Worm (Caenorhabditis elegans): ENCODE measurements around the gene pak-2.

Gene pak-2

ce11 chrV:11063115-11063514 is 23.9 kb upstream of the pak-2 start, which contains the start of gene T04C12.9:
TSS of gene T04C12.9 (minus strand) at chrV:11063215.
- TF ChIP-seq blmp-1 (tag; optimal IDR thresholded peaks at IDR 0.05), result no peak
- TF ChIP-seq M03D4.4 (tag; optimal IDR thresholded peaks at IDR 0.05), result no peak
- no peak for TF ChIP-seq mep-1 (tag; optimal IDR thresholded peaks at IDR 0.05)
- TF ChIP-seq elt-3 (tag; optimal IDR thresholded peaks at IDR 0.05), result no peak
- no peak for TF ChIP-seq nhr-237 (tag; optimal IDR thresholded peaks at IDR 0.05)
- TF ChIP-seq zip-8 (tag; optimal IDR thresholded peaks at IDR 0.05), result no peak

ce11 chrV:11061887-11062286 is 22.7 kb upstream of the pak-2 start:
- TF ChIP-seq flh-1 (GFP tag; optimal IDR thresholded peaks at IDR 0.05) (no peak), ces-1 (GFP tag; optimal IDR thresholded peaks at IDR 0.05) (no peak), mab-5 (tag; optimal IDR thresholded peaks at IDR 0.05) (no peak), nhr-28 (tag; optimal IDR thresholded peaks at IDR 0.05) (no peak), mls-2 (tag; optimal IDR thresholded peaks at IDR 0.05) (no peak)

DNA sequence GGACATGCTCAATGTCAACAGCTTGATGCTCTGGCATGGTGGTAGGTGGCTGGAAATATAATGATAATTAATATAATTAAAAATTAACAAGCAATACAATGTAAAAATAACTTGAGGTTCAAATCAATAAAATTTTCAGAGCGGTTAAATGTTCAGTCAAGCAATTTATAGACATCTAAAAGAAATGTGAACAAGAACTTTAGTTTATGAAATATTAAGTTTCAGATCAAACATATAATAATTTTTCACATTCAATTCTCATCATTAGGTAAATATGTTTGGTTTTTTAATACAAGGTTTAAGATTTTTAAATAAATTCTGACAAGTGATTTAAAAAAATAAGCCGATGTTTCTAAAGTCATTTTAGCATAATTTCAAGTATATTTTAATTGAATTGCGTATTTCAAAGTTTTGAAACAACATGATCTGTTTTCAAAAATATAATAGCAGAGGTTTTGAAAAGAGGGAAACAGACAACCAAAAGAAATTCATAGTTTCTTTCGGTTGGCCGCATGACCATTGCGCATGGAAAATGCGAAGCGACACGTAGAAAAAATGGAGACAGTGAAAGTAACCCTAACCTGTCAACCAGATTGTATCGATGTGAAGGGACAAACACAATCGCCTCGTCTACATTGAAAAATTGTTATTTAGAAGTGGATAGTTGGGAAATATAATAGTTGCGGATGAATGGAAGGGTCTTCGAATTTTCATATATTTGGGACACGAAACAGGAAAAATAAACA is 21.2 kb upstream of the pak-2 start, which contains the start of gene T04C12.11:
T04C12.11 (minus strand) TSS at position 51 of the 746 bp plus-strand sequence.
- TF ChIP-seq mls-2 (tag; optimal IDR thresholded peaks at IDR 0.05) (no peak), lin-13 (tag; optimal IDR thresholded peaks at IDR 0.05) (no peak), cnd-1 (tag; optimal IDR thresholded peaks at IDR 0.05) (no peak), mep-1 (tag; optimal IDR thresholded peaks at IDR 0.05) (no peak), mab-5 (tag; optimal IDR thresholded peaks at IDR 0.05) (no peak), ham-2 (GFP tag; optimal IDR thresholded peaks at IDR 0.05) (no peak), zip-8 (tag; optimal IDR thresholded peaks at IDR 0.05) (no peak), nhr-12 (tag; optimal IDR thresholded peaks at IDR 0.05) (no peak), snpc-4 (tag; optimal IDR thresholded peaks at IDR 0.05) (no peak), nhr-28 (tag; optimal IDR thresholded peaks at IDR 0.05) (no peak), unc-120 (tag; optimal IDR thresholded peaks at IDR 0.05; ENCODE audit: poor library complexity, severe bottlenecking) (no peak), ceh-83 (GFP tag; optimal IDR thresholded peaks at IDR 0.05) (no peak), ceh-43 (GFP tag; optimal IDR thresholded peaks at IDR 0.05) (no peak)

DNA sequence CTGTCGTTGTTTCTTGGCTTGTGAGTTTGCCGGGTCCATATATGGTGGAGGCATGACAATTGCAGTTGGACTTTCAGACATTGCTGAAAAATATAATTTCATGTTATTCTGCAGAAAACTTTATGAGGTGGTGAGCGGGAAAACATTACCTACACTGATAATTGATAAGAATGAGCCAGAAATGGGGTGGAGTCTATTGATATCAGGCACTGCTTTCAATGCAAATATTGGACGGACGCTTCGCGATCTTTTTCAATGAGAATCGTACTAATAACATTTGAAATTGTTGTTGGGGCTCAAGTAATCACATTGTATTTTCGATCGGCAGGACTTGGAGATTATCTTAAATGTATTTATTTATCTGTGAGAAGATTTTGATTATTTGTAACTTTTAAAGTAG is 20.0 kb upstream of the pak-2 start, which contains the start of gene T04C12.1:
T04C12.1 (minus strand) TSS at position 90 of the 400 bp plus-strand sequence.
- TF ChIP-seq ceh-83 (GFP tag; optimal IDR thresholded peaks at IDR 0.05) (no peak), sptf-1 (tag; optimal IDR thresholded peaks at IDR 0.05) (no peak), drap-1 (GFP tag; optimal IDR thresholded peaks at IDR 0.05) (no peak), pha-4 (tag; optimal IDR thresholded peaks at IDR 0.05) (no peak), lin-32 (GFP tag; optimal IDR thresholded peaks at IDR 0.05) (no peak), mab-5 (tag; optimal IDR thresholded peaks at IDR 0.05) (no peak), bed-3 (GFP tag; optimal IDR thresholded peaks at IDR 0.05) (no peak), ceh-39 (tag; optimal IDR thresholded peaks at IDR 0.05) (no peak), cnd-1 (tag; optimal IDR thresholded peaks at IDR 0.05) (no peak), flh-1 (GFP tag; optimal IDR thresholded peaks at IDR 0.05) (no peak), ztf-11 (tag; optimal IDR thresholded peaks at IDR 0.05) (no peak), snpc-4 (tag; optimal IDR thresholded peaks at IDR 0.05) (no peak), elt-3 (tag; optimal IDR thresholded peaks at IDR 0.05) (no peak), unc-62 (GFP tag; optimal IDR thresholded peaks at IDR 0.05) (no peak), nhr-28 (tag; optimal IDR thresholded peaks at IDR 0.05) (no peak), lsy-2 (tag; optimal IDR thresholded peaks at IDR 0.05) (no peak), nhr-76 (tag; optimal IDR thresholded peaks at IDR 0.05) (no peak), mep-1 (tag; optimal IDR thresholded peaks at IDR 0.05) (no peak), unc-120 (tag; optimal IDR thresholded peaks at IDR 0.05; ENCODE audit: poor library complexity, severe bottlenecking) (no peak)

DNA sequence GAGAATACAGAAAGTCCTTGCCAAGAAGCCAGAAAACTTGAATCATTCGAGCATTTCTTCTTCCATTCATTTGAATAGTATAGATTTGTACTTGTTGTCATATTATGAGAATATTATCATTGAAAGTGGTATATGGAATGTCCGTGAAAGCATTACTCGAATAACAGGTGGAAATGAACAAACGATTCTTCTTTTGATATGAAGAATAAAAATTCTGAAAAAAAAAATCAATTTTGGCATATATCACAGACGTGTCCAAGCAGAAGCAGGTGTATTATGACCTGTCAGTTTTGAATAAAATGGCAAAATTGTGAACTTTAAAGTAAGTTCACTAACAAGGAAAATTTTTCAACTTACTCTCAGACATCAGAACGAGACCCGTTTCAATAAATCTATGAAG is 17.8 kb upstream of the pak-2 start, which contains the start of gene srh-75:
srh-75 (minus strand) TSS at position 101 of the 400 bp plus-strand sequence.
- TF ChIP-seq unc-120 (tag; optimal IDR thresholded peaks at IDR 0.05; ENCODE audit: poor library complexity, severe bottlenecking), result no peak

ce11 chrV:11056484-11056883 is 17.3 kb upstream of the pak-2 start:
- TF ChIP-seq pha-4 (tag; optimal IDR thresholded peaks at IDR 0.05) (no peak), nhr-237 (tag; optimal IDR thresholded peaks at IDR 0.05) (no peak), flh-1 (GFP tag; optimal IDR thresholded peaks at IDR 0.05) (no peak), M03D4.4 (tag; optimal IDR thresholded peaks at IDR 0.05) (no peak), ceh-39 (tag; optimal IDR thresholded peaks at IDR 0.05) (no peak), tbx-8 (GFP tag; optimal IDR thresholded peaks at IDR 0.05) (no peak), hlh-1 (tag; optimal IDR thresholded peaks at IDR 0.05) (no peak), cnd-1 (tag; optimal IDR thresholded peaks at IDR 0.05) (no peak), unc-62 (GFP tag; optimal IDR thresholded peaks at IDR 0.05) (no peak), elt-1 (tag; optimal IDR thresholded peaks at IDR 0.05; ENCODE audit: borderline replicate concordance, insufficient read depth) (no peak), bed-3 (GFP tag; optimal IDR thresholded peaks at IDR 0.05) (no peak), nhr-12 (tag; optimal IDR thresholded peaks at IDR 0.05) (no peak), unc-39 (tag; optimal IDR thresholded peaks at IDR 0.05) (no peak), zip-8 (tag; optimal IDR thresholded peaks at IDR 0.05) (no peak), mab-5 (tag; optimal IDR thresholded peaks at IDR 0.05) (no peak), drap-1 (GFP tag; optimal IDR thresholded peaks at IDR 0.05) (no peak), mls-2 (tag; optimal IDR thresholded peaks at IDR 0.05) (no peak), blmp-1 (tag; optimal IDR thresholded peaks at IDR 0.05) (no peak), nhr-28 (tag; optimal IDR thresholded peaks at IDR 0.05) (no peak), mep-1 (tag; optimal IDR thresholded peaks at IDR 0.05) (no peak)

All from whole organism, mixed stage, embryonic.